Fruit fly (Drosophila melanogaster) whole organism, wandering third instar larva: ENCODE results near the gene CG42717.

Source experiments
- Abd-B ChIP-seq: fragments of >200 bp; optimal IDR thresholded peaks from 2 replicates; lab custom pipeline; 2017; ENCODE audit warnings: missing biosample characterization, missing genetic modification characterization
- GATAd ChIP-seq: sonication (Bioruptor generic); optimal IDR thresholded peaks from 2 replicates; lab custom pipeline; 2016; ENCODE audit warnings: missing biosample characterization, missing genetic modification characterization
- Myc ChIP-seq: fragments of >200 bp; optimal IDR thresholded peaks from 2 replicates; lab custom pipeline; 2017
- OdsH ChIP-seq: fragments of 200-800 bp; sonication (Bioruptor generic); optimal IDR thresholded peaks from 2 replicates; lab custom pipeline; 2016; ENCODE audit warnings: missing biosample characterization, mild to moderate bottlenecking, missing genetic modification characterization
- Rel ChIP-seq, 2 experiments: fragments of 200-800 bp; sonication (Bioruptor generic) in 1 of 2; optimal IDR thresholded peaks; 2 replicates in 1 of 2; 3 replicates in 1 of 2; lab custom pipeline; 2016 to 2019; ENCODE audit warnings: mild to moderate bottlenecking in 2 of 2, missing biosample characterization in 2 of 2, missing genetic modification characterization in 2 of 2, moderate library complexity in 1 of 2
- dsf ChIP-seq: sonication (Bioruptor generic); optimal IDR thresholded peaks from 2 replicates; lab custom pipeline; 2016; ENCODE audit warnings: missing biosample characterization, missing genetic modification characterization, borderline replicate concordance
- foxo ChIP-seq, 2 experiments: fragments of 200-800 bp; sonication (Bioruptor generic); optimal IDR thresholded peaks; 2 replicates in 1 of 2; 3 replicates in 1 of 2; lab custom pipeline; 2016 to 2017; ENCODE audit warnings: missing biosample characterization in 2 of 2, missing genetic modification characterization in 2 of 2
- fru ChIP-seq: fragments of 200-800 bp; sonication (Bioruptor generic); optimal IDR thresholded peaks from 3 replicates; lab custom pipeline; 2016; ENCODE audit warnings: missing biosample characterization, mild to moderate bottlenecking, missing genetic modification characterization
- lola ChIP-seq: fragments of >200 bp; optimal IDR thresholded peaks from 2 replicates; lab custom pipeline; 2017; ENCODE audit warnings: missing biosample characterization, missing genetic modification characterization
- psq ChIP-seq: fragments of 200-800 bp; sonication (Bioruptor generic); optimal IDR thresholded peaks from 3 replicates; lab custom pipeline; 2017; ENCODE audit warnings: missing biosample characterization, mild to moderate bottlenecking, missing genetic modification characterization, moderate library complexity
- rgr ChIP-seq: fragments of 200-800 bp; sonication (Bioruptor generic); optimal IDR thresholded peaks from 3 replicates; lab custom pipeline; 2016; ENCODE audit warnings: missing biosample characterization, mild to moderate bottlenecking, missing genetic modification characterization
- sage ChIP-seq: fragments of 200-800 bp; sonication (Bioruptor generic); optimal IDR thresholded peaks from 2 replicates; lab custom pipeline; 2016; ENCODE audit warnings: missing biosample characterization, mild to moderate bottlenecking, missing genetic modification characterization
- tai ChIP-seq: sonication (Bioruptor generic); optimal IDR thresholded peaks from 2 replicates; lab custom pipeline; 2016; ENCODE audit warnings: missing biosample characterization, missing genetic modification characterization
- usp ChIP-seq: fragments of >200 bp; optimal IDR thresholded peaks from 2 replicates; lab custom pipeline; 2017; ENCODE audit warnings: missing biosample characterization, missing genetic modification characterization

DNA sequence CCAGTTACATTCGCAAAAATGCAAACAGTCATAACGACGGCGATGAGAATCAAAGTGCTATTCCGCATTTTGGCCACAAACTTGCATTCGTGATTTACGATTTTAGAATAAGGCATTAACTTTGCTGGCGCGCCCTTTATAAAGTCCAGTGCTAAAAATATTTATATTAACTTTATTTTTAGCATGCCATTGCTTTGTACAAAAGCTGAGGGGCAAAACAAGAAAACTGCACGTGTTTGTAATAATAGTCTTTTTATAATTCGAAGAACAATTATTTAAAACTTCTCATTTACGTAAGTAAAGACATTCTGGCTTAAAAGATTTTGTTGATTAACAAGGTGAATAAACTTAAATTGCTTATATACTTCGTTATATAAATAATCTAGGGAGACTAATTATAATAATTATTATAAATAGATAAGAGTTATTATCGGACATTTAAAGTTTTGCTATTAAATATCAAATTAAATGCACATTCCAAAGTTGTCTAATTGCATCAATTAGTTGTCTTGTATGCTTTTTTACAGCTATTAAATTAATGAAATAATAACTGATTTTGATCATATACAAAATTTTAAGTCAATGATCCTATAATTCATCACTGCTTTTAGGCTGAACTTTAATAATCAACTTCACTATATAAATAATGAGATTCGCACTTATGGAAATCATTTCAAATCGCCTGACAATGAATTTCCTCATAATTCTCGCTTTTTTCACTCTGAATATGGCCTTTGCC lies at the start of gene CG42717, which contains the start of gene CG42716:
- TF ChIP-seq OdsH (GFP tag; lab: Kevin White, UChicago) (no peak), Myc (lab: Kevin White, UChicago) (no peak), psq (GFP tag; lab: Kevin White, UChicago) (no peak), dsf (GFP tag; lab: Kevin White, UChicago) (no peak), sage (GFP tag; lab: Kevin White, UChicago) (no peak), foxo (GFP tag; optimal IDR thresholded peaks at IDR 0.05; lab: Kevin White, UChicago) (no peak), lola (GFP tag; lab: Kevin White, UChicago) (no peak), Abd-B (no peak), tai (GFP tag; lab: Kevin White, UChicago) (no peak), usp (GFP tag; lab: Kevin White, UChicago) (no peak), fru (GFP tag; lab: Kevin White, UChicago) (no peak), GATAd (GFP tag; lab: Kevin White, UChicago) (no peak), rgr (GFP tag; lab: Kevin White, UChicago) (no peak), Rel (GFP tag; optimal IDR thresholded peaks at IDR 0.05; lab: Kevin White, UChicago) (no peak), Rel (tag; optimal IDR thresholded peaks at IDR 0.05; lab: Kevin White, UChicago) (no peak)
